Fruit fly (Drosophila melanogaster): ENCODE results near the gene Polr3F.

Gene Polr3F

DNA sequence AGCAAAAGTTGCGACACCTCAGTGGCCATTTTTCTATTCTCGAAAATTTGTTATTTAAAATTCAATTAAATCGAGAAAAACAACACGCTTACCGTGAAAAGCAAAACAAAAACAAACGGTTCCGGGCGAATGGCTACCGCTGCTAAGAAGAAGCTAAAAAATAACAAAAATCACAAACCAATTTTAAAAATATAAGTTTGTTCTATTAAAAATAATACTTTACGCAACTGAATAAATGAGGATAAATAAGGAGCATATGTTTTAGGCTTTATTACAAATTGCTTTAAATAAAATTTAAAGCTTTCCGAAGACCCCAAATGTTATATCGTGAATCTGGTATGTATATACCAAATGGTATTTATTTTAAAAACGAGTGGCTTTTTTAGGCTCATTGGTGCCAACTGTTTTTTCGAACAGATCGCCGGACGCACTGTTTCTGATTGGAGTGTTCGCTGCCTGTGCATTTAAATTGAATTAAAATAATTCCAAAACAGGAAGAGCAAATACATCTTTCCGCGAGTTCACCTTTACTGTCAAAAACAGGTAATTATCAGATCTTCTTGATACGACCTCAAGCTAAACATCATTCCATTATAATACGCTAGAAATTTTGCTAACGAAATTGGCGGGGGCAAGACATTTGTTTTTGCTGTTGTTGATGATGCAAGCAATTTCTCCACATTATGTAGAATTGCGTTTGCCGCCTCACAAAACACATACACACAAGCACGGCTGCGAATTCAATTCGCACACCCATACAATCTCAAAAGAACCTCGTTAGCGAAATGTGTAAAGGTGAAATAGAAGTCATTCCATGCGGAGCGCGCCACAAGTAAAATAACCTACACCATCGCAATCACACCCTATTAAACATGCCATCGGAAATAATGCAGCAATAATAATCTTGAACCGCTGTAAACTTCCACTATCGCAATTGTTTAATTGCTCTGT is at the start of gene Polr3F, which contains the start of gene PyK:
Polr3F (minus strand) TSS at position 248 of the 951 bp plus-strand sequence.
PyK (plus strand) TSS at position 411 of the 951 bp plus-strand sequence.
- TF ChIP-seq CG17806 (tag; optimal IDR thresholded peaks at IDR 0.05) (peak; percentile 29), Pif1B (GFP tag; optimal IDR thresholded peaks at IDR 0.05) (no peak), Pif1A (GFP tag; optimal IDR thresholded peaks at IDR 0.05) (peak; percentile 18), EcR (GFP tag; optimal IDR thresholded peaks at IDR 0.05) (no peak), gl (tag; optimal IDR thresholded peaks at IDR 0.05) (peak; percentile 35), CG14655 (GFP tag; optimal IDR thresholded peaks at IDR 0.05) (peak; percentile 60), D1 (tag; optimal IDR thresholded peaks at IDR 0.05) (no peak), fd96Ca (GFP tag; IDR thresholded peaks at IDR 0.05) (no peak), CG13204 (GFP tag; optimal IDR thresholded peaks at IDR 0.05) (no peak), CG15710 (tag; optimal IDR thresholded peaks at IDR 0.05) (peak; percentile 40), CG12605 (GFP tag; IDR thresholded peaks at IDR 0.05) (peak; percentile 48; the same call in 1 of the 2 replicates), CG9948 (tag; optimal IDR thresholded peaks at IDR 0.05) (peak; percentile 9), Ets98B (GFP tag; IDR thresholded peaks at IDR 0.05) (no peak), CG32121 (GFP tag; IDR thresholded peaks at IDR 0.05) (no peak), CG4496 (GFP tag; IDR thresholded peaks at IDR 0.05) (peak; percentile 63; the same call in 2 of the 3 replicates), CG10348 (GFP tag; IDR thresholded peaks at IDR 0.05) (no peak), rn (GFP tag; IDR thresholded peaks at IDR 0.05) (no peak), CG8301 (tag; optimal IDR thresholded peaks at IDR 0.05) (peak; percentile 28), CG8159 (tag; optimal IDR thresholded peaks at IDR 0.05) (peak; percentile 50), Snoo (tag; optimal IDR thresholded peaks at IDR 0.05) (peak; percentile 2), CG34367 (tag; optimal IDR thresholded peaks at IDR 0.05) (peak; percentile 61)

DNA sequence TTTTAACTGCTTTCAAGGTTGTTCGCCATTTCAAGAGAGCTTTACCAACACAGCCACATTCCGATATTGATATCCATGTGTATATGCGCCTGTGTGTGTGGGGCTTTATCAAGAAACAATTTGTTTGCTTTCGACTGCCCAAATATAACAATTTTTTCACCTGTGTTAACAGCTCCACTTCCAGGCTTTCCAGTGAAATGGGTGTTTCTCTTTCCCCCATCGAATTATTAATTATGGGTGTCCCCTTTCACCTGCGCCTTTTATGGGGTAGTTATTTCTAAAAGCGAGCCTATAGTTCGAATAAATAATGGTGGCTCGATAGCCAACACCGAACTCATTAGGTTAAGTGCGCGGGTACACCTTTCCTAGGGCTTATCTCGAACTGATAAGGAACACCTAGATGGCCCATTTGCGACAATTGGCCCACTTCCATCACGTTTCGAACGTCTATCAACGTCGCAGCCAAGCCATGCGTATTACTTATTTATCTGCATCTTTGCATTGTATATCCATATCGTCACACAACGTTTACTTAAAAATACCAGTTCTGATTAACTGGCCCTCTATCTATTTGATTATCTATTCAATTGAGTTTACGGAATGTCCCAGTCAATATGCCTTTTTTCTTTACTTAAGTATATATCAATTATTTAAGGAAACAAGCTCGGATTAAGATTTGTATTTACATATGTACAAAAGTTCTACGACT is 44.9 kb upstream of the Polr3F start:
- TF ChIP-seq rn (GFP tag; IDR thresholded peaks at IDR 0.05), result no peak

DNA sequence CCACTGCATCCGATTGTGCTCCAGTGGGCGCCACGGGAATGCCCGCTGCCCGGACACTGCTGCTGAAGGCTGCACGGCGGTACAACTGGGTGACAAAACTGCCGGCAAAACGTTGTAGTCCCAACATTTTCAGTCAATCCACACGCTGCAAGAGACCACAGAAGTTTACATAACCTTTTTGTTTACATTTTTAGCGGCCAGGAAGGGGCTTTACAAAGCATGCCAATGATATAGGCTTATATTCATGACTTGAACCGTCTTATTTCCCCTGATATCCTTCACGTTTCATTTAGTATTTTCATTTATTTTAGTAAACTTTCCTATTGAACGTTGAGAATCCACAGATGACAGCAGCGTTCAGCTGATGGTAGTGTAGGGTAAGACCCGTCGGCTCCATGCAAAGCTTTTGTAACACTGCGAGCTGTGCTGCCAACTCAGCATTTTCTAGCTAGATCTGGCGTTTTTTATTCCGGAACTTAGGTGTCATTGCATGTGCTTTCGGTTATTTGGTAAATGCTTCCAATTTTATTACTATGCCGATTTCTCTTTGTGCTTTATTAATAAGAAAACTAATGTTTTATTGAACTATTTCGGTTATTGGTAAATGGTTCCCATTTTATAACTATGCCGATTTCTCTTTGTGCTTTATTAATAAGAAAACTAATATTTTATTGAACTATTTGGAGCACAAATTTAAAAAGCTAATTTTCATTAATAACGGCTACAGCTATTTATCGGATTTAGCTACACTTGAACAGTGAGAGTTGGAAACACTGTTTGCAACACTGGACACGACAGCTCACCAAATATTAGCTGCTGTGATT is 43.6 kb upstream of the Polr3F start, which contains the start of the genes CG13850 and lqfR:
CG13850 (minus strand) TSS at position 379 of the 824 bp plus-strand sequence.
lqfR (plus strand) TSS at position 765 of the 824 bp plus-strand sequence.
- TF ChIP-seq D1 (tag; optimal IDR thresholded peaks at IDR 0.05) (no peak), CG13204 (GFP tag; optimal IDR thresholded peaks at IDR 0.05) (no peak), CG9948 (tag; optimal IDR thresholded peaks at IDR 0.05) (peak; percentile 35), CG8159 (tag; optimal IDR thresholded peaks at IDR 0.05) (peak; percentile 62), CG12605 (GFP tag; IDR thresholded peaks at IDR 0.05) (no peak), EcR (GFP tag; optimal IDR thresholded peaks at IDR 0.05) (no peak), CG32121 (GFP tag; IDR thresholded peaks at IDR 0.05) (peak; percentile 45; the same call in 1 of the 2 replicates), CG10348 (GFP tag; IDR thresholded peaks at IDR 0.05) (0 out of 2 replicates have a peak, but pooled peaks have one; percentile 14), CG8301 (tag; optimal IDR thresholded peaks at IDR 0.05) (no peak), CG4496 (GFP tag; IDR thresholded peaks at IDR 0.05) (no peak), Pif1B (GFP tag; optimal IDR thresholded peaks at IDR 0.05) (peak; percentile 14), CG17806 (tag; optimal IDR thresholded peaks at IDR 0.05) (peak; percentile 20), Snoo (tag; optimal IDR thresholded peaks at IDR 0.05) (peak; percentile 70), CG14655 (GFP tag; optimal IDR thresholded peaks at IDR 0.05) (no peak), Pif1A (GFP tag; optimal IDR thresholded peaks at IDR 0.05) (no peak), gl (tag; optimal IDR thresholded peaks at IDR 0.05) (no peak), Ets98B (GFP tag; IDR thresholded peaks at IDR 0.05) (no peak), rn (GFP tag; IDR thresholded peaks at IDR 0.05) (0 out of 2 replicates have a peak, but pooled peaks have one; percentile 9), CG15710 (tag; optimal IDR thresholded peaks at IDR 0.05) (peak; percentile 64), fd96Ca (GFP tag; IDR thresholded peaks at IDR 0.05) (peak; percentile 70), CG34367 (tag; optimal IDR thresholded peaks at IDR 0.05) (no peak)

DNA sequence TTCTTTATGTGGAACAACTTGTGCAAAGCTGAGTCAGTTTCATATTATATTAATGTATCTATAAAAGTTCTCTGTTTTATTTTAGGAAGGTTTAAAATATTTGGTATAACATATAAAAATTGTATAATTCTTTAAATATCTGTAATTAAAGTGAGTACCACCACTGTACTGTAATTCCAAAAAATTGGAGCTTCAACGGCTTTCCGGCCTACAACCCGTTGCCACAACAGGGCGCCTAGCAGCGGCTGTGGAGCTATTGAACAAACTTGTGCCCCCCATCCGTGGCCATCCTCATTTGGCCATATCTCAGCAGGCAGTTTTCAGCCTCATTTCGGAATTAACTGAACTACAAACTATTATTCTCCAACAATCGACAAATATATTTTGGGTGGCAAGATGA is 38.5 kb upstream of the Polr3F start, which contains the start of gene CG13855:
CG13855 (plus strand) TSS at position 301 of the 400 bp plus-strand sequence.
- TF ChIP-seq Ets98B (GFP tag; IDR thresholded peaks at IDR 0.05), result no peak
- TF ChIP-seq CG8301 (tag; optimal IDR thresholded peaks at IDR 0.05), result no peak
- TF ChIP-seq rn (GFP tag; IDR thresholded peaks at IDR 0.05), result no peak
- no peak for TF ChIP-seq CG12605 (GFP tag; IDR thresholded peaks at IDR 0.05)
- TF ChIP-seq Snoo (tag; optimal IDR thresholded peaks at IDR 0.05), result no peak
- TF ChIP-seq CG9948 (tag; optimal IDR thresholded peaks at IDR 0.05), result no peak
- no peak for TF ChIP-seq EcR (GFP tag; optimal IDR thresholded peaks at IDR 0.05)
- no peak for TF ChIP-seq CG8159 (tag; optimal IDR thresholded peaks at IDR 0.05)
- no peak for TF ChIP-seq Pif1A (GFP tag; optimal IDR thresholded peaks at IDR 0.05)
- no peak for TF ChIP-seq CG13204 (GFP tag; optimal IDR thresholded peaks at IDR 0.05)
- TF ChIP-seq D1 (tag; optimal IDR thresholded peaks at IDR 0.05), result no peak
